Worm (Caenorhabditis elegans) whole organism, L4/young adult: ENCODE results near the gene H04M03.11.

Source experiments
- W03F9.2 ChIP-seq: fragments of 150-350 bp; optimal IDR thresholded peaks from 2 replicates; lab custom pipeline; 2014; ENCODE audit warnings: missing biosample characterization, missing genetic modification characterization
- dao-5 ChIP-seq: sonication (generic microtip); optimal IDR thresholded peaks from 2 replicates; lab custom pipeline; 2016; ENCODE audit warnings: missing genotype, missing genetic modification characterization, moderate library complexity, missing compliant biosample characterization
- him-1 ChIP-seq: sonication (generic microtip); optimal IDR thresholded peaks from 2 replicates; lab custom pipeline; 2016; ENCODE audit warnings: missing genotype, missing genetic modification reagents, missing genetic modification characterization, missing compliant biosample characterization

ce11 chrIV:5832801-5833200 is 51.6 kb downstream of the H04M03.11 start:
- no peak for TF ChIP-seq him-1 (tag; lab: Kevin White, UChicago)
- no peak for TF ChIP-seq W03F9.2 (tag; lab: Kevin White, UChicago)
- no peak for TF ChIP-seq dao-5
